Fruit fly (Drosophila melanogaster) whole organism, embryonic: ENCODE data around the gene CG5235.

Experiments used
- BtbVII ChIP-seq: fragments of 200-800 bp; sonication (Bioruptor generic); optimal IDR thresholded peaks from 3 replicates; lab custom pipeline; 2017; ENCODE audit warnings: missing biosample characterization, mild to moderate bottlenecking, missing genetic modification characterization
- C15 ChIP-seq: fragments of 200-800 bp; sonication (Bioruptor generic); IDR thresholded peaks from 3 replicates; pipeline ENCODE4 v1.3.6; 2022; ENCODE audit warnings: missing biosample characterization, missing genetic modification characterization
- CG11695 ChIP-seq: fragments of 200-800 bp; sonication (Bioruptor generic); IDR thresholded peaks from 3 replicates; pipeline ENCODE4 v1.3.6; 2022; ENCODE audit warnings: missing biosample characterization, missing genetic modification characterization
- CG13775 ChIP-seq: fragments of 200-800 bp; sonication (Bioruptor generic); optimal IDR thresholded peaks from 3 replicates; lab custom pipeline; 2017; ENCODE audit warnings: missing biosample characterization, mild to moderate bottlenecking, missing genetic modification characterization
- CG14710 ChIP-seq: fragments of 200-800 bp; sonication (Bioruptor generic); optimal IDR thresholded peaks from 3 replicates; lab custom pipeline; 2019; ENCODE audit warnings: missing biosample characterization, mild to moderate bottlenecking, missing genetic modification characterization, moderate library complexity
- CG1529 ChIP-seq: fragments of 200-800 bp; sonication (Bioruptor generic); optimal IDR thresholded peaks from 3 replicates; lab custom pipeline; 2018; ENCODE audit warnings: missing biosample characterization, missing genetic modification characterization
- CG17912 ChIP-seq: fragments of 200-800 bp; sonication (Bioruptor generic); optimal IDR thresholded peaks from 2 replicates; lab custom pipeline; 2018; ENCODE audit warnings: missing biosample characterization, mild to moderate bottlenecking, missing genetic modification characterization
- CG18599 ChIP-seq: fragments of 200-800 bp; sonication (Bioruptor generic); optimal IDR thresholded peaks from 3 replicates; lab custom pipeline; 2017; ENCODE audit warnings: missing biosample characterization, missing genetic modification characterization, mild to moderate bottlenecking, moderate library complexity, missing genetic modification reagents
- CG2712 ChIP-seq: fragments of 200-800 bp; optimal IDR thresholded peaks from 3 replicates; lab custom pipeline; 2019; ENCODE audit warnings: missing biosample characterization, mild to moderate bottlenecking, missing genetic modification characterization, moderate library complexity
- CG34376 ChIP-seq: fragments of 200-800 bp; sonication (Bioruptor generic); optimal IDR thresholded peaks from 2 replicates; lab custom pipeline; 2018; ENCODE audit warnings: missing biosample characterization, mild to moderate bottlenecking, missing genetic modification characterization
- CG3838 ChIP-seq: fragments of 200-800 bp; sonication (Bioruptor generic); optimal IDR thresholded peaks from 3 replicates; lab custom pipeline; 2016; ENCODE audit warnings: missing biosample characterization, missing genetic modification characterization
- CG4404 ChIP-seq: fragments of 200-800 bp; sonication (Bioruptor generic); IDR thresholded peaks from 2 replicates; pipeline ENCODE4 v1.3.6; 2022; ENCODE audit warnings: missing biosample characterization, missing genetic modification characterization
- CG5245 ChIP-seq: fragments of 200-800 bp; sonication (Bioruptor generic); optimal IDR thresholded peaks from 3 replicates; lab custom pipeline; 2016; ENCODE audit warnings: missing biosample characterization, missing genetic modification characterization
- CG8290 ChIP-seq, 3 experiments: fragments of 200-800 bp; sonication (Bioruptor generic); optimal IDR thresholded peaks; 2 replicates each; lab custom pipeline; 2016 to 2019; ENCODE audit warnings: missing biosample characterization in 3 of 3, missing genetic modification characterization in 3 of 3, mild to moderate bottlenecking in 2 of 3, moderate library complexity in 1 of 3
- CG8359 ChIP-seq: fragments of 200-800 bp; sonication (Bioruptor generic); optimal IDR thresholded peaks from 2 replicates; lab custom pipeline; 2017; ENCODE audit warnings: missing biosample characterization, mild to moderate bottlenecking, missing genetic modification characterization, borderline replicate concordance
- CG8944 ChIP-seq: fragments of 200-800 bp; sonication (Bioruptor generic); optimal IDR thresholded peaks from 3 replicates; lab custom pipeline; 2016; ENCODE audit warnings: missing biosample characterization, missing genetic modification characterization
- CG9609 ChIP-seq: fragments of 200-800 bp; sonication (Bioruptor generic); optimal IDR thresholded peaks from 3 replicates; lab custom pipeline; 2016; ENCODE audit warnings: missing biosample characterization, missing genetic modification characterization
- CrebB ChIP-seq: fragments of 200-800 bp; sonication (Bioruptor generic); optimal IDR thresholded peaks from 3 replicates; lab custom pipeline; 2018; ENCODE audit warnings: missing biosample characterization, mild to moderate bottlenecking, missing genetic modification characterization
- D ChIP-seq, 2 experiments: fragments of 200-800 bp in 1 of 2; fragments of >200 bp in 1 of 2; sonication (Bioruptor generic) in 1 of 2; optimal IDR thresholded peaks; 2 replicates in 1 of 2; 3 replicates in 1 of 2; lab custom pipeline; 2017; ENCODE audit warnings: mild to moderate bottlenecking in 1 of 2, missing biosample characterization in 1 of 2, missing genetic modification characterization in 1 of 2, missing genetic modification reagents in 1 of 2
- D19B ChIP-seq: fragments of 200-800 bp; sonication (Bioruptor generic); optimal IDR thresholded peaks from 2 replicates; lab custom pipeline; 2017; ENCODE audit warnings: missing biosample characterization, mild to moderate bottlenecking, missing genetic modification characterization
- Doc2 ChIP-seq: fragments of 200-800 bp; sonication (Bioruptor generic); IDR thresholded peaks from 2 replicates; pipeline ENCODE4 v1.3.6; 2022; ENCODE audit warnings: missing biosample characterization, missing genetic modification characterization
- Ets97D ChIP-seq: fragments of 200-800 bp; sonication (Bioruptor generic); optimal IDR thresholded peaks from 3 replicates; lab custom pipeline; 2016; ENCODE audit warnings: missing biosample characterization, missing genetic modification characterization
- HmgZ ChIP-seq: fragments of 200-800 bp; sonication (Bioruptor generic); optimal IDR thresholded peaks from 2 replicates; lab custom pipeline; 2018; ENCODE audit warnings: missing biosample characterization, mild to moderate bottlenecking, missing genetic modification characterization
- Hr39 ChIP-seq: fragments of >200 bp; optimal IDR thresholded peaks from 2 replicates; lab custom pipeline; 2017
- Med ChIP-seq: fragments of 200-800 bp; sonication (Bioruptor generic); peaks from one replicate; lab custom pipeline; 2016; ENCODE audit warnings: missing biosample characterization, missing genetic modification characterization, mild to moderate bottlenecking, inconsistent platforms, moderate library complexity
- NK7.1 ChIP-seq: fragments of 200-800 bp; sonication (Bioruptor generic); optimal IDR thresholded peaks from 3 replicates; lab custom pipeline; 2016; ENCODE audit warnings: missing biosample characterization, missing genetic modification characterization
- Optix ChIP-seq: fragments of 200-800 bp; sonication (Bioruptor generic); IDR thresholded peaks from 3 replicates; pipeline ENCODE4 v1.3.6; 2022; ENCODE audit warnings: missing biosample characterization, missing genetic modification characterization
- Poxn ChIP-seq: fragments of 200-800 bp; sonication (Bioruptor generic); IDR thresholded peaks from 2 replicates; pipeline ENCODE4 v1.3.6; 2022; ENCODE audit warnings: missing biosample characterization, missing genetic modification characterization
- Taf1 ChIP-seq: fragments of 200-800 bp; sonication (Bioruptor generic); IDR thresholded peaks from 2 replicates; pipeline ENCODE4 v1.3.6; 2022; ENCODE audit warnings: missing biosample characterization, missing genetic modification characterization
- Vsx1 ChIP-seq: fragments of 200-800 bp; sonication (Bioruptor generic); optimal IDR thresholded peaks from 2 replicates; lab custom pipeline; 2017; ENCODE audit warnings: missing biosample characterization, mild to moderate bottlenecking, missing genetic modification characterization, missing genetic modification reagents
- ato ChIP-seq: fragments of 200-800 bp; sonication (Bioruptor generic); IDR thresholded peaks from 2 replicates; pipeline ENCODE4 v1.3.6; 2022; ENCODE audit warnings: missing biosample characterization, missing genetic modification characterization; ENCODE audit not compliant: partially characterized antibody
- ci ChIP-seq: fragments of 200-800 bp; sonication (Bioruptor generic); IDR thresholded peaks from 3 replicates; pipeline ENCODE4 v1.3.6; 2022; ENCODE audit warnings: missing biosample characterization, missing genetic modification characterization
- crc ChIP-seq: fragments of 200-800 bp; sonication (Bioruptor generic); optimal IDR thresholded peaks from 2 replicates; lab custom pipeline; 2016; ENCODE audit warnings: missing biosample characterization, missing genetic modification characterization
- fu2 ChIP-seq: fragments of 200-800 bp; sonication (Bioruptor generic); optimal IDR thresholded peaks from 2 replicates; lab custom pipeline; 2016; ENCODE audit warnings: missing biosample characterization, missing genetic modification characterization
- gem ChIP-seq: fragments of 200-800 bp; sonication (Bioruptor generic); optimal IDR thresholded peaks from 2 replicates; lab custom pipeline; 2019; ENCODE audit warnings: missing biosample characterization, mild to moderate bottlenecking, missing genetic modification characterization, moderate library complexity
- hkb ChIP-seq, 2 experiments: fragments of 200-800 bp in 1 of 2; fragments of >200 bp in 1 of 2; sonication (Bioruptor generic) in 1 of 2; IDR thresholded peaks in 1 of 2; optimal IDR thresholded peaks in 1 of 2; 2 replicates each; pipeline versions ENCODE4 v1.3.6 to Lab custom; 2017 to 2022; ENCODE audit warnings: missing biosample characterization in 1 of 2, missing genetic modification characterization in 1 of 2
- jigr1 ChIP-seq: fragments of 200-800 bp; sonication (Bioruptor generic); IDR thresholded peaks from 3 replicates; pipeline ENCODE4 v1.3.6; 2022; ENCODE audit warnings: missing biosample characterization, missing genetic modification characterization
- jumu ChIP-seq: fragments of 200-800 bp; sonication (Bioruptor generic); optimal IDR thresholded peaks from 3 replicates; lab custom pipeline; 2016; ENCODE audit warnings: missing biosample characterization, missing genetic modification characterization
- kah ChIP-seq: fragments of 200-800 bp; sonication (Bioruptor generic); optimal IDR thresholded peaks from 2 replicates; lab custom pipeline; 2018; ENCODE audit warnings: missing biosample characterization, mild to moderate bottlenecking, missing genetic modification characterization
- kni ChIP-seq: fragments of 200-800 bp; sonication (Bioruptor generic); optimal IDR thresholded peaks from 3 replicates; lab custom pipeline; 2017; ENCODE audit warnings: mild to moderate bottlenecking, missing biosample characterization, missing genetic modification reagents, missing genetic modification characterization
- lov ChIP-seq, 2 experiments: fragments of 200-800 bp in 1 of 2; fragments of >200 bp in 1 of 2; sonication (Bioruptor generic) in 1 of 2; IDR thresholded peaks in 1 of 2; optimal IDR thresholded peaks in 1 of 2; 2 replicates in 1 of 2; 3 replicates in 1 of 2; pipeline versions ENCODE4 v1.3.6 to Lab custom; 2017 to 2022; ENCODE audit warnings: missing biosample characterization in 1 of 2, missing genetic modification characterization in 1 of 2
- mam ChIP-seq: fragments of 200-800 bp; sonication (Bioruptor generic); optimal IDR thresholded peaks from 3 replicates; lab custom pipeline; 2016; ENCODE audit warnings: missing biosample characterization, missing genetic modification characterization
- nerfin-1 ChIP-seq: fragments of 200-800 bp; sonication (Bioruptor generic); optimal IDR thresholded peaks from 3 replicates; lab custom pipeline; 2019; ENCODE audit warnings: missing biosample characterization, mild to moderate bottlenecking, missing genetic modification characterization, moderate library complexity
- prd ChIP-seq, 3 experiments: fragments of >200 bp in 2 of 3; fragments of 200-800 bp in 1 of 3; sonication (Bioruptor generic) in 1 of 3; optimal IDR thresholded peaks in 2 of 3; IDR thresholded peaks in 1 of 3; 2 replicates in 2 of 3; 3 replicates in 1 of 3; pipeline versions ENCODE4 v1.3.6 to Lab custom; 2017 to 2022; ENCODE audit warnings: missing biosample characterization in 1 of 3, missing genetic modification characterization in 1 of 3
- schlank ChIP-seq: fragments of 200-800 bp; sonication (Bioruptor generic); optimal IDR thresholded peaks from 2 replicates; lab custom pipeline; 2018; ENCODE audit warnings: missing biosample characterization, mild to moderate bottlenecking, missing genetic modification characterization
- shn ChIP-seq: fragments of 200-800 bp; sonication (Bioruptor generic); optimal IDR thresholded peaks from 3 replicates; lab custom pipeline; 2016; ENCODE audit warnings: missing biosample characterization, missing genetic modification characterization
- tio ChIP-seq: fragments of 200-800 bp; sonication (Bioruptor generic); optimal IDR thresholded peaks from 2 replicates; lab custom pipeline; 2017; ENCODE audit warnings: missing biosample characterization, missing genetic modification characterization, inconsistent platforms
- vfl ChIP-seq: fragments of 200-800 bp; sonication (Bioruptor generic); optimal IDR thresholded peaks from 2 replicates; lab custom pipeline; 2016; ENCODE audit warnings: missing biosample characterization, missing genetic modification characterization
- vnd ChIP-seq: fragments of 200-800 bp; sonication (Bioruptor generic); IDR thresholded peaks from 3 replicates; pipeline ENCODE4 v1.3.6; 2022; ENCODE audit warnings: missing biosample characterization, missing genetic modification characterization; ENCODE audit not compliant: partially characterized antibody

Gene CG5235

dm6 chr3L:16054095-16054494 is 36.1 kb downstream of the CG5235 start (continued):
- TF ChIP-seq ato (GFP tag; lab: Robert Waterston, UW): no peak
- peak; percentile 64 for TF ChIP-seq CG11695
- 0 out of 3 replicates have a peak, but pooled peaks have one; percentile 53 for TF ChIP-seq ci
- TF ChIP-seq CG17912 (GFP tag; lab: Kevin White, UChicago): no peak
- TF ChIP-seq D (optimal IDR thresholded peaks at IDR 0.05; lab: Kevin White, UChicago): no peak
- TF ChIP-seq D (GFP tag; optimal IDR thresholded peaks at IDR 0.05; lab: Kevin White, UChicago): peak; percentile 43
- no peak for TF ChIP-seq Taf1
- TF ChIP-seq NK7.1 (GFP tag; lab: Kevin White, UChicago): no peak
- TF ChIP-seq CrebB: no peak
- TF ChIP-seq kah: peak; percentile 9
- TF ChIP-seq C15: no peak
- TF ChIP-seq tio (GFP tag; lab: Kevin White, UChicago): peak; percentile 14
- TF ChIP-seq Hr39 (lab: Kevin White, UChicago): no peak
- 0 out of 3 replicates have a peak, but pooled peaks have one; percentile 18 for TF ChIP-seq Optix
- TF ChIP-seq Vsx1 (GFP tag; lab: Kevin White, UChicago): no peak
- peak; percentile 30 for TF ChIP-seq CG13775 (GFP tag; lab: Kevin White, UChicago)
- no peak for TF ChIP-seq jigr1 (GFP tag; lab: Robert Waterston, UW)
- no peak for TF ChIP-seq Poxn (GFP tag; lab: Robert Waterston, UW)
- TF ChIP-seq nerfin-1 (tag; lab: Kevin White, UChicago): peak; percentile 14
- no peak for TF ChIP-seq crc
- TF ChIP-seq lov (optimal IDR thresholded peaks at IDR 0.05; lab: Kevin White, UChicago): no peak
- TF ChIP-seq lov (GFP tag; IDR thresholded peaks at IDR 0.05; lab: Robert Waterston, UW): no peak
- TF ChIP-seq prd (optimal IDR thresholded peaks at IDR 0.05; lab: Kevin White, UChicago): no peak
- peak; percentile 51 for TF ChIP-seq prd (GFP tag; IDR thresholded peaks at IDR 0.05; lab: Robert Waterston, UW)
- TF ChIP-seq D19B (GFP tag; lab: Kevin White, UChicago): peak; percentile 26
- TF ChIP-seq mam (GFP tag; lab: Kevin White, UChicago): no peak
- no peak for TF ChIP-seq fu2 (GFP tag; lab: Kevin White, UChicago)
- peak; percentile 8 for TF ChIP-seq CG5245
- peak; percentile 77 for TF ChIP-seq gem (tag; lab: Kevin White, UChicago)
- TF ChIP-seq vfl (GFP tag; lab: Kevin White, UChicago): no peak
- TF ChIP-seq Doc2 (GFP tag; lab: Robert Waterston, UW): no peak
- no peak for TF ChIP-seq shn
- TF ChIP-seq CG2712: peak; percentile 68
- TF ChIP-seq CG8359: no peak
- no peak for TF ChIP-seq schlank (tag; lab: Kevin White, UChicago)
- TF ChIP-seq BtbVII (GFP tag; lab: Kevin White, UChicago): peak; percentile 45
- no peak for TF ChIP-seq CG8944 (GFP tag; lab: Kevin White, UChicago)
- no peak for TF ChIP-seq HmgZ (tag; lab: Kevin White, UChicago)
- peak; percentile 79 for TF ChIP-seq Med (GFP tag; lab: Kevin White, UChicago)
- TF ChIP-seq kni (GFP tag; lab: Kevin White, UChicago): no peak
- peak; percentile 44 for TF ChIP-seq CG14710 (tag; lab: Kevin White, UChicago)
- no peak for TF ChIP-seq CG9609 (GFP tag; lab: Kevin White, UChicago)
- TF ChIP-seq CG3838: no peak
- TF ChIP-seq CG1529 (GFP tag; lab: Kevin White, UChicago): peak; percentile 34
- no peak for TF ChIP-seq CG4404 (GFP tag; lab: Robert Waterston, UW)
- TF ChIP-seq Ets97D (GFP tag; lab: Kevin White, UChicago): no peak
- TF ChIP-seq CG18599: peak; percentile 36
- TF ChIP-seq CG34376 (GFP tag; lab: Kevin White, UChicago): no peak
- TF ChIP-seq CG8290 (GFP tag; optimal IDR thresholded peaks at IDR 0.05; lab: Kevin White, UChicago): no peak
- no peak for TF ChIP-seq CG8290 (tag; optimal IDR thresholded peaks at IDR 0.05; lab: Kevin White, UChicago)
- no peak for TF ChIP-seq vnd (GFP tag; lab: Robert Waterston, UW)
- TF ChIP-seq hkb (optimal IDR thresholded peaks at IDR 0.05; lab: Kevin White, UChicago): no peak
- TF ChIP-seq hkb (GFP tag; IDR thresholded peaks at IDR 0.05; lab: Robert Waterston, UW): peak; percentile 61
- no peak for TF ChIP-seq jumu (GFP tag; lab: Kevin White, UChicago)
